Worm (Caenorhabditis elegans): ENCODE results near the gene mrg-1.

- TF ChIP-seq flt-1 (GFP tag; IDR thresholded peaks at IDR 0.05): 0 out of 2 replicates have a peak, but pooled peaks have one; percentile 9
- TF ChIP-seq ref-1 (GFP tag; conservative IDR thresholded peaks at IDR 0.05): no peak
- TF ChIP-seq med-1 (GFP tag; optimal IDR thresholded peaks at IDR 0.05; ENCODE audit: insufficient read depth): no peak
- no peak for TF ChIP-seq T22C8.4 (GFP tag; IDR thresholded peaks at IDR 0.05)
- no peak for TF ChIP-seq cog-1 (tag; optimal IDR thresholded peaks at IDR 0.05)
- no peak for TF ChIP-seq tab-1 (GFP tag; IDR thresholded peaks at IDR 0.05)
Observed at ce11 chrIII:12877527-12878234, 3.2 kb upstream of the mrg-1 start, which contains the start of the genes cec-7 and enu-3.5.
